Worm (Caenorhabditis elegans): ENCODE measurements around the gene H23L24.1.

Gene H23L24.1

ce11 chrIV:8687605-8688191, 30.6 kb upstream of the H23L24.1 start, which contains the start of gene snrp-3 (continued):
- TF ChIP-seq aptf-3 (GFP tag; IDR thresholded peaks at IDR 0.05): no peak
- TF ChIP-seq lir-1 (GFP tag; conservative IDR thresholded peaks at IDR 0.05): 0 out of 2 replicates have a peak, but pooled peaks have one; percentile 13
- TF ChIP-seq B0336.3 (GFP tag; IDR thresholded peaks at IDR 0.05): 0 out of 2 replicates have a peak, but pooled peaks have one; percentile 42
- peak; percentile 73 for TF ChIP-seq hmg-20 (GFP tag; IDR thresholded peaks at IDR 0.05)
- TF ChIP-seq ZK185.1 (tag; optimal IDR thresholded peaks at IDR 0.05; ENCODE audit: poor library complexity, severe bottlenecking): peak; percentile 76
- no peak for TF ChIP-seq unc-62 (GFP tag; optimal IDR thresholded peaks at IDR 0.05)
- TF ChIP-seq ama-1 (optimal IDR thresholded peaks at IDR 0.05): no peak
- no peak for TF ChIP-seq ama-1 (GFP tag; optimal IDR thresholded peaks at IDR 0.05)
- TF ChIP-seq xnd-1 (tag; optimal IDR thresholded peaks at IDR 0.05): no peak
- TF ChIP-seq dox-1 (GFP tag; IDR thresholded peaks at IDR 0.05): no peak; the same call in 1 of the 2 replicates
- TF ChIP-seq hmg-1.2 (GFP tag; IDR thresholded peaks at IDR 0.05): peak; percentile 37; the same call in 1 of the 2 replicates
- no peak for TF ChIP-seq C17E4.6 (GFP tag; IDR thresholded peaks at IDR 0.05)
- TF ChIP-seq ztf-18 (tag; optimal IDR thresholded peaks at IDR 0.05): peak; percentile 96
- TF ChIP-seq snpc-1.1 (tag; optimal IDR thresholded peaks at IDR 0.05; ENCODE audit: insufficient read depth): peak; percentile 1
- no peak for TF ChIP-seq attf-6 (GFP tag; IDR thresholded peaks at IDR 0.05)
- TF ChIP-seq snpc-3.4 (tag; optimal IDR thresholded peaks at IDR 0.05): no peak
- TF ChIP-seq chd-7 (tag; optimal IDR thresholded peaks at IDR 0.05): peak; percentile 11
- no peak for TF ChIP-seq akir-1 (GFP tag; optimal IDR thresholded peaks at IDR 0.05)
- TF ChIP-seq ceh-100 (GFP tag; IDR thresholded peaks at IDR 0.05): no peak
- peak; percentile 89; the same call in 1 of the 2 replicates for TF ChIP-seq Y53G8AR.9 (GFP tag; conservative IDR thresholded peaks at IDR 0.05)
- TF ChIP-seq mcd-1 (GFP tag; IDR thresholded peaks at IDR 0.05): peak; percentile 76
- TF ChIP-seq efl-1 (GFP tag; optimal IDR thresholded peaks at IDR 0.05): peak; percentile 69
- TF ChIP-seq K11D2.4 (GFP tag; IDR thresholded peaks at IDR 0.05): no peak; the same call in 1 of the 2 replicates
- TF ChIP-seq lin-40 (tag; optimal IDR thresholded peaks at IDR 0.05): peak; percentile 81
- no peak for TF ChIP-seq fkh-3 (tag; optimal IDR thresholded peaks at IDR 0.05)
- TF ChIP-seq let-526 (GFP tag; IDR thresholded peaks at IDR 0.05): no peak
- TF ChIP-seq bed-1 (GFP tag; IDR thresholded peaks at IDR 0.05): no peak
- TF ChIP-seq madf-3 (GFP tag; IDR thresholded peaks at IDR 0.05): 0 out of 2 replicates have a peak, but pooled peaks have one; percentile 31
- TF ChIP-seq pbrm-1 (GFP tag; IDR thresholded peaks at IDR 0.05): peak; percentile 43; the same call in 1 of the 2 replicates
- TF ChIP-seq cebp-1 (GFP tag; IDR thresholded peaks at IDR 0.05): no peak
- TF ChIP-seq cebp-1 (tag; optimal IDR thresholded peaks at IDR 0.05): peak; percentile 75
- TF ChIP-seq F22D6.2 (tag; optimal IDR thresholded peaks at IDR 0.05): no peak
- TF ChIP-seq athp-1 (tag; optimal IDR thresholded peaks at IDR 0.05): no peak
- no peak for TF ChIP-seq B0035.1 (tag; optimal IDR thresholded peaks at IDR 0.05)
- no peak for TF ChIP-seq dpff-1 (tag; optimal IDR thresholded peaks at IDR 0.05)
- TF ChIP-seq repo-1 (tag; optimal IDR thresholded peaks at IDR 0.05): peak; percentile 25
- TF ChIP-seq sea-2 (GFP tag; IDR thresholded peaks at IDR 0.05): no peak
- TF ChIP-seq gei-17 (GFP tag; optimal IDR thresholded peaks at IDR 0.05): no peak
- peak; percentile 59 for TF ChIP-seq snpc-1.3 (tag; optimal IDR thresholded peaks at IDR 0.05; ENCODE audit: insufficient read depth)
- TF ChIP-seq ets-4 (GFP tag; optimal IDR thresholded peaks at IDR 0.05): no peak
- no peak for TF ChIP-seq cebp-2 (GFP tag; IDR thresholded peaks at IDR 0.05)
- no peak for TF ChIP-seq pha-4 (tag; optimal IDR thresholded peaks at IDR 0.05)
- peak; percentile 2 for TF ChIP-seq F23B12.7 (tag; optimal IDR thresholded peaks at IDR 0.05; ENCODE audit: insufficient read depth)
- TF ChIP-seq let-607 (tag; optimal IDR thresholded peaks at IDR 0.05): peak in 1 of 2 experiments; percentile 12
- peak; percentile 49 to 94 (median 60) for TF ChIP-seq lin-35 (GFP tag; optimal IDR thresholded peaks at IDR 0.05)
- no peak for TF ChIP-seq Y95B8A.8 (GFP tag; IDR thresholded peaks at IDR 0.05)
- TF ChIP-seq mes-4 (tag; optimal IDR thresholded peaks at IDR 0.05): no peak
- TF ChIP-seq ztf-25 (GFP tag; IDR thresholded peaks at IDR 0.05): no peak

All from whole organism, young adult.